Fruit fly (Drosophila melanogaster) whole organism, pupa: ENCODE results near the gene plx.

Source experiments
- CG13204 ChIP-seq: fragments of 200-800 bp; sonication (Bioruptor generic); optimal IDR thresholded peaks from 2 replicates; lab custom pipeline; 2018; ENCODE audit warnings: missing biosample characterization, mild to moderate bottlenecking, missing genetic modification characterization, moderate library complexity
- CG15710 ChIP-seq: fragments of 200-800 bp; sonication (Bioruptor generic); optimal IDR thresholded peaks from 2 replicates; lab custom pipeline; 2018; ENCODE audit warnings: missing biosample characterization, mild to moderate bottlenecking, missing genetic modification characterization, moderate library complexity
- CG34367 ChIP-seq: fragments of 200-800 bp; sonication (Bioruptor generic); optimal IDR thresholded peaks from 2 replicates; lab custom pipeline; 2018; ENCODE audit warnings: missing biosample characterization, mild to moderate bottlenecking, missing genetic modification characterization
- CG8159 ChIP-seq: fragments of 200-800 bp; sonication (Bioruptor generic); optimal IDR thresholded peaks from 3 replicates; lab custom pipeline; 2018; ENCODE audit warnings: missing biosample characterization, mild to moderate bottlenecking, missing genetic modification characterization, moderate library complexity
- EcR ChIP-seq: fragments of 200-800 bp; sonication (Bioruptor generic); optimal IDR thresholded peaks from 3 replicates; lab custom pipeline; 2019; ENCODE audit warnings: missing biosample characterization, missing genetic modification characterization, mild to moderate bottlenecking, moderate library complexity, missing genetic modification reagents
- Ets98B ChIP-seq: fragments of 200-800 bp; sonication (Bioruptor generic); IDR thresholded peaks from 2 replicates; pipeline ENCODE4 v1.3.6; 2022; ENCODE audit warnings: missing biosample characterization, missing genetic modification characterization
- Pif1A ChIP-seq: fragments of 200-800 bp; sonication (Bioruptor generic); optimal IDR thresholded peaks from 3 replicates; lab custom pipeline; 2016; ENCODE audit warnings: missing biosample characterization, missing genetic modification characterization
- Snoo ChIP-seq: fragments of 200-800 bp; sonication (Bioruptor generic); optimal IDR thresholded peaks from 3 replicates; lab custom pipeline; 2017; ENCODE audit warnings: missing biosample characterization, mild to moderate bottlenecking, missing genetic modification characterization, inconsistent platforms
- gl ChIP-seq: fragments of 200-800 bp; sonication (Bioruptor generic); optimal IDR thresholded peaks from 2 replicates; lab custom pipeline; 2018; ENCODE audit warnings: missing biosample characterization, mild to moderate bottlenecking, missing genetic modification characterization
- rn ChIP-seq: fragments of 200-800 bp; sonication (Bioruptor generic); IDR thresholded peaks from 2 replicates; pipeline ENCODE4 v1.3.6; 2022; ENCODE audit warnings: missing biosample characterization, missing genetic modification characterization

DNA sequence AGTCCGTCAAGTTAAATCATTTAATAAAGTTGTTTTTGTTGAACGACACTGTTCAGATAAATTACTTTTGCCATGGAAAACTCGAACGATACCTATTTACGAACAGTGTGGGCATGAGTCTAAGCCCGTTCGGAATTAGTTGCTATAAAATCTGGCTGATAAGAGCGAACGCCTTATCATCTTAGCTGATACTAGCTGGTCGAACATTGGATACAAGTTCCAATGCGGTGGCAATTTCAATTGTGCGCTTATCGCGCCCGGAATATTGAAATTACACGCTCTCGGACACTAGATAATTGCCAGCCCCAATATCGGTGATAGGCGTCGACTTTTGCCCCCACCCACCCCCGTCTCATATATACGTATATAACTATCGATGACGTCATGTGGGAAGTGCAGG, 31.8 kb upstream of the plx start:
- TF ChIP-seq Ets98B (GFP tag; lab: Robert Waterston, UW) (no peak), gl (no peak), EcR (GFP tag; lab: Kevin White, UChicago) (no peak), Pif1A (no peak), Snoo (tag; lab: Kevin White, UChicago) (no peak), CG13204 (GFP tag; lab: Kevin White, UChicago) (no peak), rn (GFP tag; lab: Robert Waterston, UW) (no peak), CG15710 (tag; lab: Kevin White, UChicago) (no peak), CG34367 (tag; lab: Kevin White, UChicago) (no peak), CG8159 (tag; lab: Kevin White, UChicago) (no peak)
